Fruit fly (Drosophila melanogaster): ENCODE results near the gene nej.

DNA sequence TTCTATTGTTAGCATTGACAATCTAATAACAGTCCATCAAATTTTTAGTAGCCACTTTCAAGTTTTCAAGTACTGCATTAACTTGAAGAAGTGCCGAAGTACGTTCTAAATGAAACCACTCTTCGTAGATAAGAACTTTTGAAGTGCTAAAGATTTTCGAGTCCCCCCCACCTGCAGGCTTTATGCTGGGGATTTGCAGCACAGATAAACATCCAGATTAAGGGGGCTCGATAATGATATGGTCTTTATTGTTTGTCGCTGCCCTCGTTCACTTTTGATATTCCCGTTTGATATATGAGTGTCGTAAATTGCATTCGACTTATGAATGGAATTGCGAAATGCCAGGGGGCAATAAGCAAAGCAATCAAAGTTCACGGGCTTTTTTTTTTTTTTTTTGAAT lies 25.4 kb downstream of the nej start:
- TF ChIP-seq CG8359 (GFP tag; optimal IDR thresholded peaks at IDR 0.05; ENCODE audit: borderline replicate concordance) (no peak), Max (GFP tag; optimal IDR thresholded peaks at IDR 0.05) (no peak), Ets97D (GFP tag; optimal IDR thresholded peaks at IDR 0.05) (no peak), CG31224 (GFP tag; IDR thresholded peaks at IDR 0.05) (no peak), CG3065 (GFP tag; optimal IDR thresholded peaks at IDR 0.05) (no peak), Hsf (GFP tag; optimal IDR thresholded peaks at IDR 0.05) (no peak), trh (GFP tag; optimal IDR thresholded peaks at IDR 0.05) (no peak), Dll (GFP tag; IDR thresholded peaks at IDR 0.05; ENCODE audit: partially characterized antibody) (no peak), CG12942 (GFP tag; optimal IDR thresholded peaks at IDR 0.05) (no peak), Dp (GFP tag; optimal IDR thresholded peaks at IDR 0.05) (no peak), jing (GFP tag; optimal IDR thresholded peaks at IDR 0.05) (no peak)

All from whole organism, embryonic.